Fruit fly (Drosophila melanogaster) ovary, adult (tissue): ENCODE measurements around the gene Stam.

Source experiments
- CG17801 ChIP-seq: fragments of 200-800 bp; optimal IDR thresholded peaks from 2 replicates; lab custom pipeline; 2019; ENCODE audit warnings: missing biosample characterization, mild to moderate bottlenecking, missing genetic modification characterization, moderate library complexity; ENCODE audit not compliant: partially characterized antibody

Gene Stam

DNA sequence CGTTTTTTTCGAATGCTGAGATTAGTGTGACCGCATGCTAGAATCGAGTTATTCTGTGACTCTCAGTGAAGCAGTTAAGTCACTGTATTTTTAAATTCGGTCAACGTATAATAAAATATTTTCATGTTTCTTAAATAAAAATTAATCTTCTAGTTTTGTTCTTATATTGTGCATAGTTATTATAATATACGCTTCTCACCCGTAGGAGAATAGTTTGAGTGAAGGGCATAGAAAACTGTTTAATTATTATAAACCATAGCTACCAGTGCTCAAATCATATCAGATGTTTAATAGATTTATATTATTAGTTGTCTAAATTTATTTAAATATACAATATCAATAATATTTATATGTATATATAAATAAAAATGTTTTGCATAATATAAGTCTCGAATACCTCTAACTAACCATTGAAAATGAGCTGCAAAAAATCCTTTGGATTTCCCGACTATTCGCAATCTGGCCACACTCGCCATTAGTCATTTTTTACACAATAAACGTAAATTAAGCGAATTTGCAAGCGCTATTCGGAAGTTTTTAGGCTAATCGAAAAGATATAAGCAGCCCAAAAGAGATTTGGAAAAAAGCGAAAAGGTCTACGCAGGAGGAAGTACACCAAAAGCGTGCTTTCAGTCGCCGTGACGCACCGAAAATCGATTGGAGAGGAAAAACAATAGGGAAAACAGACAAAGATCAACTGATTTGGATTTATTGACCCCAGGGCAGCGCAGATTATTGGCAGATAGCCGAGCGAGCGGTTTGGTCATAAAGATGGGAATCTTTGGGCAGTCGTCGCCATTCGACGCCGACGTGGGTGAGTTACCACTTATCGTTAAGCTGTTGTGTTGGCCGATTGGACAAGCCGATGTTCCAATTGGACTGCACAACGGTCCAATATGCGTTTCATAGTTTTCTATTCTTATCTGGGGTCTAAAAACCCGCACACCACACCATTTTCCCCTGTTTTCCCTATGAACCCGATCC is at the start of gene Stam, which contains the start of gene aurB:
TSS of gene Stam (plus strand) at position 473 of the 984 bp plus-strand sequence.
TSS of gene aurB (minus strand) at position 31 of the 984 bp plus-strand sequence.
- peak; percentile 52 for TF ChIP-seq CG17801 (GFP tag; lab: Kevin White, UChicago)

DNA sequence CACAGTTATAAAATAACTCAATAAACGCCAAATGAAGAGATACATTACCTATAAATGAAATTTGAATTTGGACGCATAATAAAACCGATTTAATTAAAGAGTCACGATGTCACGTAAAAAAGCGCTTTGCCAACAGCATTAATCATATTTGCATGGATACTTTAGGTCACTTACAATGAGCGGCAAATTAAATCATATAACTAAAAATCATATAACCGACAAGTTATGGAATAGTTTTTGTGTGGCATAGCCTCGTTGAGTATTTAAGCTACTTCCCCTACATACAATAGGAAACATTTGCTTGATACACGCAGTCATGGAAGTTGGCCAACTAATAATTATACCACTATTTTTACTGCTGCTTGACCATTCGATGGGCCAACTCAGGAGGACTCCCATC is 39.5 kb upstream of the Stam start, which contains the start of gene CG6508:
TSS of gene CG6508 (plus strand) at position 301 of the 400 bp plus-strand sequence.
- TF ChIP-seq CG17801 (GFP tag; lab: Kevin White, UChicago) = no peak

DNA sequence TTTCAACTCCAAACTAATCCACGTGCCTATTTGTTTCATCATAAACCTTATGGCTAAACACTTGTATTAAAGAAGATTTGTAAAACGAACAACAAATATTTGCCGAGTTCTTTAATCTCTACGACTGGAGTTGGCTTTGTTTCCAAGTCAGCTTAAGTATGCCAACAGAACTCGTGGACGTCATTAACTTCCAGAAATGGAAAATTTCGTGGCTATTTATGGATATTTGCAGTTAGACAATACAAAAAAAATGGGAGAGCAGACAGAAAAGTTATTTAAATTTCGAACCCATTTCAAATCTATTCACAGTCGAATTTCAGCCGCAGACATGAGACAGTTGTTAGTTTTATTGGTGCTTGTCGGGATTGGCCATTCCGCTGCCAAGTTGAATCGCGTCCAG is 37.9 kb upstream of the Stam start, which contains the start of gene CG17134:
TSS of gene CG17134 (plus strand) at position 301 of the 400 bp plus-strand sequence.
- TF ChIP-seq CG17801 (GFP tag; lab: Kevin White, UChicago) = no peak

DNA sequence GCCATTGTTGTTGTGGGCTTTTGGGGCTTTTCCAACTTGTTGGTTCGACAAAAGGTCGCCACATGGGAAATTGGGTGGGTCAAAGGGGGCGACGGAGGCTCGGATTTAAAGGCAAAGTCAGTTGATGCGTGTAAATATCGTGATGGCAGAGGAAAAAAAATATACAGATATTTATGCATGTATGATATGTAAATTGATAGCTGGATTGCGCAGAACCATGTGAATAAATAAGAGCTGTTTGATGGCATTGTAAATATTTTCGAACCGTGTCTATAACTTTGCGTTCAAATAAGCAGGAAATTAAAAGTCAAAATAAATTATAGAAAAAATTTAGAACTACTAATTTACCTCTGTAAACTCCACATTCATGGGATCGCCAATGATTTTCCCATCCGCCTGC is 35.7 kb upstream of the Stam start:
- TF ChIP-seq CG17801 (GFP tag; lab: Kevin White, UChicago) = no peak

- TF ChIP-seq CG17801 (GFP tag; lab: Kevin White, UChicago) = no peak
Measured at dm6 chr2L:10831590-10831989, 26.7 kb upstream of the Stam start.

dm6 chr2L:10837491-10837890 is 20.8 kb upstream of the Stam start, which contains the start of gene Nos:
Gene Nos, minus strand, starts transcription at chr2L:10837511.
- TF ChIP-seq CG17801 (GFP tag; lab: Kevin White, UChicago) = no peak

dm6 chr2L:10841619-10842018 is 16.7 kb upstream of the Stam start:
- TF ChIP-seq CG17801 (GFP tag; lab: Kevin White, UChicago) = no peak

DNA sequence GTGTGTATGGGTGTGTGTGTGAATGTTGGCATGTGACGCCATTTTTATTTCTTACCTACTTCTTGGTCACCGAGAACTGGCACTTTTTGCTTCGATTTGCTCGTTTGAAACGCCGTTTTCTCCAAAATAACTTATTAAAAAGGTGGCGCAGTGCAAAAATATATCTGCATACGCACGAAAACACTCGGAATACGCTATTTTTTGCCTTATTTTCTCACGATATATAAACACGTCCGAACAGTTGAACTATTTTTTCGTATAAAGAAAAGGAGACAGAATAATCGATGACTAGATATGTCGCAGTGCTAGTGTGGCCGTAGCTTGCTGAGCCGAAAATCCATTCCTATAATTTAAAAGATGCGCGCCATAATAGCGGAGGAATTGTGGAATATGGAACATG is 16.0 kb upstream of the Stam start, which contains the start of gene CG6700:
TSS of gene CG6700 (minus strand) at position 272 of the 400 bp plus-strand sequence.
- TF ChIP-seq CG17801 (GFP tag; lab: Kevin White, UChicago) = peak; percentile 54

- TF ChIP-seq CG17801 (GFP tag; lab: Kevin White, UChicago) = no peak
Measured at dm6 chr2L:10845564-10845963, 12.8 kb upstream of the Stam start, which contains the start of the genes CG17139 and CG17140. Gene CG17139, minus strand, starts transcription at chr2L:10845664. Gene CG17140, minus strand, starts transcription at chr2L:10845664.

DNA sequence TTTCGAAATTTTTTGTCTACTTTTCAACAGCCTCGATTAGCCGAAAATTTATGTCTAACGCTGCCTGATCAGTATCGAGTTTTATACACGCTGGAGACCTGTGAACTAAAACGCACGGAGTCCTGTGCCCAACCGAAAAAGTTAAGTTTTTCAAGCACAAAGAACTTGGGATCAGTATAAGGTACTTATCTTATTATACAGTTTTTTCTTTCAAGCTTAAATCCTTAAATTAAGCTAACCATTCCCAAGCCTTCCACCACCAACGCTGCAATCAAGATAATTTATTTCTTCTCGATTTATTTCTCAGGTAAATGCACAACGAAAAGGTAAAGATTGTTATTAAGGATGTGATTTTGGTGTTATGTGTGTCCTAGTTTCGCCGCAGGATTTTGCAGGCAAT is 11.4 kb upstream of the Stam start, which contains the start of gene Porin2:
TSS of gene Porin2 (minus strand) at position 101 of the 400 bp plus-strand sequence.
- no peak for TF ChIP-seq CG17801 (GFP tag; lab: Kevin White, UChicago)

DNA sequence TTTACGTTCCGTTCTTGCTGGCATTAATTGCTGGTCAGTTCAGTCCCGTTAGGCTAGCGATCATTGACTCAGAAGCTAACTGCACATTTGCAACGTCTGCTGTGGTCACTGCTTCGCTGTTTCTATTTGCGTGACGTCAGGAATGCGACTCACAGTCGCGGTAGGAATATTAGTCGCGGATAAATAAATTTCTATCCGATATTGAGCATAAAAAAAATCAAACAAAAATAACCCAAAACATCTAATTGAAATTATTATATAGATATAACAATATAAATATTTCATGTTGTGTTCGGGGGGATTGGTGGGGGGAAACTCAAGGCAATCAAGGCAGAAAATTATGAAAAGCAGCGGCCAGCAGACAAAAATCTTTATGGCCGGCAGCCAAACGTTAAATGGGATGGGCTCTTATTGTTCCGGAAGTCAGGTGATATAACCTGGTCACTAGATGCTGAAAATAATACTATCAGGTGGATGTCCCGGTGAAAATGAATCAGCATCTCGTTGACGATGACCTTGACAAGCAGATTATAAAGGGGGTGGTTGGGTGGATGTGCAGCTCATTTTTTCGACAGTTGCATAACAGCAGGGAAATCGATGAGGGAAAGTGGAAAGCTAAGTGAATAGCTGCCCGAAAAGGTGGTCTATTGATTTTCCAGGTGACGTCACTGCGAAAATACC is 8.7 kb upstream of the Stam start, which contains the start of gene SmydA-3:
TSS of gene SmydA-3 (plus strand) at position 631 of the 681 bp plus-strand sequence.
- TF ChIP-seq CG17801 (GFP tag; lab: Kevin White, UChicago) = peak; percentile 41

DNA sequence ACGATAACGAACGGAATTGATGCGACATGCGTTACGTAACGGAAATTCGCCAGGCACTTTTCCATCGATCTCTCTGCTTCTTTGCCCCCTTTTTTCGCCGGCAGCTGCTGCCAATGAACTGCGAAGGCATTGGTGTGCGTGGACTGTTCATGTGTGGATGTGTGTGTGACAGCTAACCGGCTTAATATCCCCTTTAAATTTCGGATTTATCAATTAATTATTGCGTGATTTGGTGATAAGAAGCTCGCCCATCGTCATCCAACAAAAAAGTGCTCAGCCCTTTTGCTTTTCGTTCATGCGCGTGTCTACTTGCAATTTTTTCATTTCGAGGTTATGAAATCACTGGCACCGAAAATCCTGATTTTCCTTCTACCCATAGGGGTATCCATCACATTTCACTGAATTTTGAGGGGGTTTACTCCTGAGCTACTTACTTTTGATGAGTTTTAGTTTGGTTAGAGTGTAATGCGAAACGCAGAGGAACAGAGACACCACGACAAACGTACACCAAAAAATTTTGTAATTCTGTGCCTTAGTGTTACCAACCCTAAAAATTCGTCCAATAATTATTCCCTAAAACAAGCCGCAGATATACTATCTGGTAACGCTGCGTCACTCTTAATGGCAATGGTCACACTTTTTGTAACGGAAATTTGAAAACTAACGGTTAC is 7.9 kb upstream of the Stam start, which contains the start of gene porin:
TSS of gene porin (minus strand) at position 529 of the 671 bp plus-strand sequence.
- peak; percentile 37 for TF ChIP-seq CG17801 (GFP tag; lab: Kevin White, UChicago)

DNA sequence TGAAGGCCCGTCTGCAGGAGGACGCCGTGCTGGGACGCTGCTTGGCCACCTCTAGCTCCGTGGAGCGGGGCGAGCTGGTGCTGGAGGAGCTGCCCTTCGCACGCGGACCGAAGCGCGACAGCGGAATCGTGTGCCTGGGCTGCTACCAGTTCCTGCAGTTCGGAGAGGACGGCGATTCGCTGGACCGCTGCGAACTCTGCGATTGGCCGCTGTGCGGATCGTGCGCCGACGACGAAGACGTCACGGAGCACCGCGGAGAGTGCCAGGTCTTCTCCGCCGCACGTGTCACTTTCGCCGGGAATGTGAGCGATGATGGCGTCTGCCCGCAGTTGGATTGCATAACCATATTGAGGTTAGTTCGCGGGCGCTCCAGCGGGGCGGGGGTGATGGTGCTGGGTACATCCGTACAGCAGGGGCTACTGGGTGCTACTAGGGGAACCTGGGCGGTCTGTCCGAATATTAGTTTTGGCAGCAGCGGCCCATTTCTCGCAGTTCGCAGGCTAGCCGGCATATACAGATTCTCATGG is 6.9 kb upstream of the Stam start:
- no peak for TF ChIP-seq CG17801 (GFP tag; lab: Kevin White, UChicago)
